Worm (Caenorhabditis elegans): ENCODE measurements around the gene syf-2.

The syf-2 gene

ce11 chrIII:7162065-7162762 is at the start of gene syf-2, which contains the start of gene K04G7.1:
Gene syf-2 (minus strand): TSS chrIII:7162115.
Gene K04G7.1 (plus strand): TSS chrIII:7162712.
- TF ChIP-seq gei-8 (GFP tag; optimal IDR thresholded peaks at IDR 0.05) (no peak), pha-4 (GFP tag; IDR thresholded peaks at IDR 0.05) (peak; percentile 86), pha-4 (tag; optimal IDR thresholded peaks at IDR 0.05) (no peak), hlh-30 (tag; optimal IDR thresholded peaks at IDR 0.05; ENCODE audit: insufficient read depth) (peak; percentile 94), lin-38 (GFP tag; IDR thresholded peaks at IDR 0.05) (peak; percentile 91), mxl-3 (GFP tag; optimal IDR thresholded peaks at IDR 0.05) (peak; percentile 27), Y48G9A.11 (GFP tag; IDR thresholded peaks at IDR 0.05) (0 out of 2 replicates have a peak, but pooled peaks have one; percentile 37), lin-39 (tag; optimal IDR thresholded peaks at IDR 0.05) (no peak), ztf-7 (tag; optimal IDR thresholded peaks at IDR 0.05) (peak; percentile 17), mes-2 (tag; optimal IDR thresholded peaks at IDR 0.05; ENCODE audit: poor library complexity, severe bottlenecking) (peak; percentile 91), sdz-12 (GFP tag; optimal IDR thresholded peaks at IDR 0.05) (no peak), snpc-4 (tag; optimal IDR thresholded peaks at IDR 0.05) (no peak), dmd-6 (GFP tag; IDR thresholded peaks at IDR 0.05) (peak; percentile 84), duxl-1 (tag; optimal IDR thresholded peaks at IDR 0.05; ENCODE audit: poor library complexity) (peak; percentile 16), spr-1 (tag; optimal IDR thresholded peaks at IDR 0.05) (peak; percentile 23), ceh-20 (GFP tag; IDR thresholded peaks at IDR 0.05) (peak; percentile 66; the same call in 1 of the 2 replicates), dmd-9 (GFP tag; IDR thresholded peaks at IDR 0.05) (peak; percentile 77), zag-1 (tag; optimal IDR thresholded peaks at IDR 0.05) (peak; percentile 2), lin-13 (GFP tag; optimal IDR thresholded peaks at IDR 0.05) (peak; percentile 98), mdt-29 (GFP tag; IDR thresholded peaks at IDR 0.05) (peak; percentile 45; the same call in 1 of the 2 replicates), nhr-11 (tag; optimal IDR thresholded peaks at IDR 0.05) (peak; percentile 85), mdl-1 (tag; optimal IDR thresholded peaks at IDR 0.05) (peak in 1 of 2 experiments; percentile 48), ceh-44 (GFP tag; IDR thresholded peaks at IDR 0.05) (no peak), ceh-32 (tag; optimal IDR thresholded peaks at IDR 0.05; ENCODE audit: poor library complexity) (no peak), hif-1 (tag; optimal IDR thresholded peaks at IDR 0.05) (peak in 1 of 2 experiments; percentile 79), dpl-1 (GFP tag; optimal IDR thresholded peaks at IDR 0.05) (peak; percentile 95), ama-1 (optimal IDR thresholded peaks at IDR 0.05) (no peak), saeg-2 (GFP tag; IDR thresholded peaks at IDR 0.05) (peak; percentile 74; the same call in 1 of the 2 replicates), F10B5.3 (tag; optimal IDR thresholded peaks at IDR 0.05) (no peak), fkh-10 (GFP tag; optimal IDR thresholded peaks at IDR 0.05) (peak; percentile 88), tra-1 (GFP tag; IDR thresholded peaks at IDR 0.05) (0 out of 2 replicates have a peak, but pooled peaks have one; percentile 57), zfp-2 (tag; optimal IDR thresholded peaks at IDR 0.05) (peak; percentile 80), mep-1 (tag; optimal IDR thresholded peaks at IDR 0.05) (peak; percentile 96), D1046.2 (GFP tag; IDR thresholded peaks at IDR 0.05) (peak; percentile 35; the same call in 1 of the 2 replicates), skn-1 (tag; optimal IDR thresholded peaks at IDR 0.05) (no peak), ctbp-1 (GFP tag; IDR thresholded peaks at IDR 0.05) (peak; percentile 53; the same call in 1 of the 2 replicates), ZK546.5 (tag; optimal IDR thresholded peaks at IDR 0.05) (peak in 1 of 2 experiments; percentile 18), mxl-2 (GFP tag; conservative IDR thresholded peaks at IDR 0.05) (no peak), ZK337.2 (GFP tag; IDR thresholded peaks at IDR 0.05) (no peak), lim-7 (GFP tag; IDR thresholded peaks at IDR 0.05) (no peak), Y5F2A.4 (GFP tag; optimal IDR thresholded peaks at IDR 0.05) (no peak), nhr-6 (tag; optimal IDR thresholded peaks at IDR 0.05) (peak; percentile 78), F37D6.2 (tag; optimal IDR thresholded peaks at IDR 0.05) (peak; percentile 83), nhr-77 (tag; optimal IDR thresholded peaks at IDR 0.05) (peak; percentile 92), T20F7.1 (GFP tag; optimal IDR thresholded peaks at IDR 0.05) (peak; percentile 91), madf-9 (GFP tag; conservative IDR thresholded peaks at IDR 0.05) (peak; percentile 42; the same call in 1 of the 2 replicates), T26A8.4 (GFP tag; IDR thresholded peaks at IDR 0.05) (peak; percentile 59; the same call in 1 of the 2 replicates), dve-1 (tag; optimal IDR thresholded peaks at IDR 0.05; ENCODE audit: insufficient read depth) (peak; percentile 90), madf-5 (GFP tag; IDR thresholded peaks at IDR 0.05) (no peak)

All from whole organism, L4 larva.